Fruit fly (Drosophila melanogaster): ENCODE results near the gene mei-218.

DNA sequence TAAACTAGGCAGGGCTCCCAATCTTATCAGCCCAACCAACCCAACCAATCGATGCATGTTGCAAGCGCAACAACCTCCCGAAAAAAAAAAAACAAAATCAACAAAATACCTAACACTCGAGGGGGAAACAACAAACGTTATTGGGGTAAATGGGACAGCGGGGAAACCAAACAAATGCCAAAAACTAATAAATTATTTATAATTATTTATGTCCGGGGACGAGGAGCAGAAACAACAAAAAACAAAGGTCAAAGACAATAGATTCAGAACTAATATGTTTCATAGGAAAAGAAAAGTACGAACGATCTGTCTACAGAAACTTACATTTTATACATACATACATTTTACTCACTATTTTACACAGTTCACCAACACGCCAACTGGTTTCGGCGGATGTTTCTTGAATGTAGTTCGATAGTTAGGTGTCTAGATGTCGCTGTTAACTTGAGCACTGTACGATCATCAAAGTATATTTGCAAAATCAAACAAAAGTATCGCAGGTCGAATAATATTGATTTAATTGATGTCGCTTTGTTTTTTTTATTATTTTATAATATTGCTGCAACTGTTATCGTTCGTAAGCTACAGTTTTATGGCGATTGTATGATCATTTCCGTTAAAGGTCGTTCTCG is 32.9 kb upstream of the mei-218 start:
- TF ChIP-seq brk (GFP tag; optimal IDR thresholded peaks at IDR 0.05): peak; percentile 35
- TF ChIP-seq N (GFP tag; optimal IDR thresholded peaks at IDR 0.05): no peak
- TF ChIP-seq tai (GFP tag; optimal IDR thresholded peaks at IDR 0.05): peak; percentile 60
- TF ChIP-seq Jra (GFP tag; optimal IDR thresholded peaks at IDR 0.05): no peak
- TF ChIP-seq lola (GFP tag; optimal IDR thresholded peaks at IDR 0.05): no peak
- TF ChIP-seq dsf (GFP tag; optimal IDR thresholded peaks at IDR 0.05; ENCODE audit: borderline replicate concordance): no peak
- no peak for TF ChIP-seq Abd-B (GFP tag; optimal IDR thresholded peaks at IDR 0.05)
- peak; percentile 75 for TF ChIP-seq Myc (optimal IDR thresholded peaks at IDR 0.05)
- no peak for TF ChIP-seq Mio (GFP tag; optimal IDR thresholded peaks at IDR 0.05)
- peak; percentile 1 for TF ChIP-seq dmrt93B (GFP tag; optimal IDR thresholded peaks at IDR 0.05)
- TF ChIP-seq HLH106 (tag; optimal IDR thresholded peaks at IDR 0.05): peak; percentile 22
- TF ChIP-seq Dif (GFP tag; optimal IDR thresholded peaks at IDR 0.05; ENCODE audit: partially characterized antibody): no peak
